Worm (Caenorhabditis elegans) whole organism, young adult: ENCODE measurements around the gene npr-18.

ENCODE experiments used
- C06A6.2 ChIP-seq: fragments of 200-800 bp; sonication (Bioruptor generic); conservative IDR thresholded peaks from 2 replicates; pipeline ENCODE4 v1.3.6; 2022; ENCODE audit warnings: missing genetic modification characterization, missing compliant biosample characterization
- F22D6.2 ChIP-seq: sonication (generic microtip); optimal IDR thresholded peaks from 2 replicates; lab custom pipeline; 2016; ENCODE audit warnings: mild to moderate bottlenecking, missing genetic modification characterization, missing compliant biosample characterization
- F39B2.1 ChIP-seq: fragments of 200-800 bp; sonication (Bioruptor generic); IDR thresholded peaks from 2 replicates; pipeline ENCODE4 v1.3.6; 2022; ENCODE audit warnings: missing genetic modification reagents, missing genetic modification characterization, missing compliant biosample characterization
- Y53G8AR.9 ChIP-seq: fragments of 200-800 bp; sonication (Bioruptor generic); conservative IDR thresholded peaks from 2 replicates; pipeline ENCODE4 v1.3.6; 2022; ENCODE audit warnings: missing genetic modification reagents, missing genetic modification characterization, missing compliant biosample characterization
- ets-4 ChIP-seq: fragments of 200-800 bp; sonication (Bioruptor generic); optimal IDR thresholded peaks from 2 replicates; lab custom pipeline; 2018; ENCODE audit warnings: mild to moderate bottlenecking, missing genetic modification characterization, missing compliant biosample characterization
- him-1 ChIP-seq: sonication (generic microtip); optimal IDR thresholded peaks from 2 replicates; lab custom pipeline; 2016; ENCODE audit warnings: missing genotype, missing genetic modification reagents, missing genetic modification characterization, missing compliant biosample characterization
- madf-3 ChIP-seq: fragments of 200-800 bp; sonication (Bioruptor generic); IDR thresholded peaks from 2 replicates; pipeline ENCODE4 v1.3.6; 2022; ENCODE audit warnings: missing genetic modification reagents, missing genetic modification characterization, missing compliant biosample characterization
- snpc-1.3 ChIP-seq: sonication (generic microtip); optimal IDR thresholded peaks from 2 replicates; lab custom pipeline; 2017; ENCODE audit warnings: missing genetic modification characterization, mild to moderate bottlenecking, missing compliant biosample characterization, antibody characterized with exemption, moderate library complexity, missing genotype, missing genetic modification reagents; ENCODE audit not compliant: insufficient read depth

- TF ChIP-seq C06A6.2 (no peak), madf-3 (GFP tag; lab: Robert Waterston, UW) (no peak), F39B2.1 (GFP tag; lab: Robert Waterston, UW) (no peak), Y53G8AR.9 (no peak), ets-4 (GFP tag; lab: Kevin White, UChicago) (no peak), F22D6.2 (tag; lab: Kevin White, UChicago) (no peak), him-1 (tag; lab: Kevin White, UChicago) (no peak), snpc-1.3 (no peak)
Measured at ce11 chrX:9673228-9673627, 17.3 kb upstream of the npr-18 start.
